Fruit fly (Drosophila melanogaster) whole organism, adult: ENCODE measurements around the gene CecB.

Experiments
- CG11617 ChIP-seq: fragments of 200-800 bp; sonication (Bioruptor generic); optimal IDR thresholded peaks from 2 replicates; lab custom pipeline; 2017; ENCODE audit warnings: mild to moderate bottlenecking, missing biosample characterization, missing genetic modification reagents, missing genetic modification characterization
- CG12768 ChIP-seq: fragments of 200-800 bp; sonication (Bioruptor generic); optimal IDR thresholded peaks from 2 replicates; lab custom pipeline; 2017; ENCODE audit warnings: missing biosample characterization, missing genetic modification characterization, mild to moderate bottlenecking, moderate library complexity, missing genetic modification reagents
- CG14711 ChIP-seq: fragments of 200-800 bp; sonication (Bioruptor generic); optimal IDR thresholded peaks from 2 replicates; lab custom pipeline; 2018; ENCODE audit warnings: missing biosample characterization, mild to moderate bottlenecking, missing genetic modification characterization, moderate library complexity
- CG1620 ChIP-seq: fragments of 200-800 bp; sonication (Bioruptor generic); optimal IDR thresholded peaks from 2 replicates; lab custom pipeline; 2016; ENCODE audit warnings: missing biosample characterization, missing genetic modification characterization
- CG33017 ChIP-seq: fragments of 200-800 bp; sonication (Bioruptor generic); optimal IDR thresholded peaks from 2 replicates; lab custom pipeline; 2018; ENCODE audit warnings: missing biosample characterization, mild to moderate bottlenecking, missing genetic modification characterization, moderate library complexity
- CG5204 ChIP-seq: fragments of 200-800 bp; sonication (Bioruptor generic); optimal IDR thresholded peaks from 2 replicates; lab custom pipeline; 2016; ENCODE audit warnings: missing biosample characterization, missing genetic modification characterization
- CG7045 ChIP-seq: fragments of 200-800 bp; sonication (Bioruptor generic); optimal IDR thresholded peaks from 2 replicates; lab custom pipeline; 2017; ENCODE audit warnings: missing biosample characterization, mild to moderate bottlenecking, missing genetic modification characterization
- CG7101 ChIP-seq: fragments of 200-800 bp; sonication (Bioruptor generic); optimal IDR thresholded peaks from 2 replicates; lab custom pipeline; 2018; ENCODE audit warnings: missing biosample characterization, mild to moderate bottlenecking, missing genetic modification characterization, moderate library complexity
- Clk ChIP-seq: fragments of 200-800 bp; sonication (Bioruptor generic); optimal IDR thresholded peaks from 2 replicates; lab custom pipeline; 2017; ENCODE audit warnings: missing biosample characterization, missing genetic modification characterization
- Crg-1 ChIP-seq: fragments of 200-800 bp; sonication (Bioruptor generic); optimal IDR thresholded peaks from 2 replicates; lab custom pipeline; 2016; ENCODE audit warnings: missing biosample characterization, missing genetic modification characterization
- Hr96 ChIP-seq: fragments of 200-800 bp; sonication (Bioruptor generic); optimal IDR thresholded peaks from 2 replicates; lab custom pipeline; 2016; ENCODE audit warnings: missing biosample characterization, missing genetic modification characterization
- Mnt ChIP-seq: fragments of 200-800 bp; sonication (Bioruptor generic); optimal IDR thresholded peaks from 2 replicates; lab custom pipeline; 2016; ENCODE audit warnings: missing biosample characterization, mild to moderate bottlenecking, missing genetic modification characterization
- bab1 ChIP-seq: fragments of 200-800 bp; sonication (Bioruptor generic); optimal IDR thresholded peaks from 3 replicates; lab custom pipeline; 2019; ENCODE audit warnings: missing biosample characterization, mild to moderate bottlenecking, missing genetic modification characterization, moderate library complexity
- cic ChIP-seq: fragments of 200-800 bp; sonication (Bioruptor generic); optimal IDR thresholded peaks from 2 replicates; lab custom pipeline; 2017; ENCODE audit warnings: missing biosample characterization, mild to moderate bottlenecking, missing genetic modification characterization, moderate library complexity
- cnc ChIP-seq, 2 experiments: fragments of >200 bp; optimal IDR thresholded peaks; 2 replicates each; lab custom pipeline; 2017
- kay ChIP-seq: fragments of 200-800 bp; sonication (Bioruptor generic); peaks from one replicate; lab custom pipeline; 2016; ENCODE audit warnings: missing biosample characterization, missing genetic modification characterization, borderline replicate concordance
- ovo ChIP-seq: fragments of 200-800 bp; sonication (Bioruptor generic); optimal IDR thresholded peaks from 2 replicates; lab custom pipeline; 2016; ENCODE audit warnings: missing biosample characterization, missing genetic modification characterization
- pad ChIP-seq: fragments of 200-800 bp; sonication (Bioruptor generic); optimal IDR thresholded peaks from 3 replicates; lab custom pipeline; 2017; ENCODE audit warnings: missing biosample characterization, missing genetic modification characterization, mild to moderate bottlenecking, moderate library complexity, missing genetic modification reagents
- tj ChIP-seq: fragments of 200-800 bp; sonication (Bioruptor generic); optimal IDR thresholded peaks from 3 replicates; lab custom pipeline; 2017; ENCODE audit warnings: missing biosample characterization, mild to moderate bottlenecking, missing genetic modification characterization, moderate library complexity
- toe ChIP-seq: fragments of 200-800 bp; sonication (Bioruptor generic); optimal IDR thresholded peaks from 2 replicates; lab custom pipeline; 2016; ENCODE audit warnings: missing biosample characterization, missing genetic modification characterization

CecB gene

dm6 chr3R:30183872-30184271, 29.7 kb downstream of the CecB start:
- TF ChIP-seq CG7101 (tag; lab: Kevin White, UChicago) = no peak
- TF ChIP-seq kay (GFP tag; lab: Kevin White, UChicago) = no peak
- no peak for TF ChIP-seq toe
- TF ChIP-seq pad (GFP tag; lab: Kevin White, UChicago) = no peak
- no peak for TF ChIP-seq Clk
- no peak for TF ChIP-seq CG5204 (GFP tag; lab: Kevin White, UChicago)
- no peak for TF ChIP-seq CG11617 (GFP tag; lab: Kevin White, UChicago)
- no peak for TF ChIP-seq CG14711
- no peak for TF ChIP-seq CG33017 (tag; lab: Kevin White, UChicago)
- TF ChIP-seq bab1 = no peak
- TF ChIP-seq cnc (optimal IDR thresholded peaks at IDR 0.05; lab: Kevin White, UChicago) = no peak
- no peak for TF ChIP-seq CG7045 (GFP tag; lab: Kevin White, UChicago)
- no peak for TF ChIP-seq ovo
- TF ChIP-seq Crg-1 = no peak
- no peak for TF ChIP-seq Hr96 (GFP tag; lab: Kevin White, UChicago)
- no peak for TF ChIP-seq cic (GFP tag; lab: Kevin White, UChicago)
- no peak for TF ChIP-seq CG12768
- no peak for TF ChIP-seq tj

dm6 chr3R:30179934-30180333, 33.7 kb downstream of the CecB start, which contains the start of gene Bet5:
Gene Bet5 (plus strand): TSS chr3R:30180232.
- TF ChIP-seq Hr96 (GFP tag; lab: Kevin White, UChicago) = no peak
- TF ChIP-seq CG5204 (GFP tag; lab: Kevin White, UChicago) = no peak
- no peak for TF ChIP-seq toe
- TF ChIP-seq pad (GFP tag; lab: Kevin White, UChicago) = no peak

dm6 chr3R:30177494-30177893, 36.1 kb downstream of the CecB start, which contains the start of the genes CG1983 and CG15530:
Gene CG1983 (minus strand): TSS chr3R:30177700.
Gene CG15530 (plus strand): TSS chr3R:30177877.
- TF ChIP-seq cic (GFP tag; lab: Kevin White, UChicago) (no peak), kay (GFP tag; lab: Kevin White, UChicago) (peak; percentile 82), CG7045 (GFP tag; lab: Kevin White, UChicago) (no peak), CG14711 (no peak)

- TF ChIP-seq CG12768 = no peak
Measured at dm6 chr3R:30176314-30176713, 37.3 kb downstream of the CecB start.

dm6 chr3R:30175045-30175589, 38.5 kb downstream of the CecB start:
- TF ChIP-seq cic (GFP tag; lab: Kevin White, UChicago) = no peak
- TF ChIP-seq tj = no peak
- no peak for TF ChIP-seq ovo
- TF ChIP-seq cnc (optimal IDR thresholded peaks at IDR 0.05; lab: Kevin White, UChicago) = no peak
- no peak for TF ChIP-seq CG12768
- no peak for TF ChIP-seq CG1620 (GFP tag; lab: Kevin White, UChicago)
- TF ChIP-seq Clk = no peak
- no peak for TF ChIP-seq Hr96 (GFP tag; lab: Kevin White, UChicago)
- TF ChIP-seq pad (GFP tag; lab: Kevin White, UChicago) = no peak
- no peak for TF ChIP-seq kay (GFP tag; lab: Kevin White, UChicago)
- no peak for TF ChIP-seq CG11617 (GFP tag; lab: Kevin White, UChicago)
- TF ChIP-seq Mnt = no peak
- TF ChIP-seq toe = no peak
- no peak for TF ChIP-seq bab1

dm6 chr3R:30174160-30175002, 39.2 kb downstream of the CecB start, which contains the start of gene Mlc2:
Gene Mlc2 (minus strand): TSS chr3R:30174551.
- TF ChIP-seq CG12768 (no peak), pad (GFP tag; lab: Kevin White, UChicago) (peak; percentile 42)

- TF ChIP-seq CG7045 (GFP tag; lab: Kevin White, UChicago) (no peak), tj (no peak), CG11617 (GFP tag; lab: Kevin White, UChicago) (no peak), ovo (no peak), kay (GFP tag; lab: Kevin White, UChicago) (no peak), CG1620 (GFP tag; lab: Kevin White, UChicago) (no peak), CG33017 (tag; lab: Kevin White, UChicago) (no peak)
Measured at dm6 chr3R:30170671-30171667, 42.6 kb downstream of the CecB start, which contains the start of gene Rsod. Gene Rsod (minus strand): TSS chr3R:30171207.
